Worm (Caenorhabditis elegans): ENCODE data around the gene mltn-13.

DNA sequence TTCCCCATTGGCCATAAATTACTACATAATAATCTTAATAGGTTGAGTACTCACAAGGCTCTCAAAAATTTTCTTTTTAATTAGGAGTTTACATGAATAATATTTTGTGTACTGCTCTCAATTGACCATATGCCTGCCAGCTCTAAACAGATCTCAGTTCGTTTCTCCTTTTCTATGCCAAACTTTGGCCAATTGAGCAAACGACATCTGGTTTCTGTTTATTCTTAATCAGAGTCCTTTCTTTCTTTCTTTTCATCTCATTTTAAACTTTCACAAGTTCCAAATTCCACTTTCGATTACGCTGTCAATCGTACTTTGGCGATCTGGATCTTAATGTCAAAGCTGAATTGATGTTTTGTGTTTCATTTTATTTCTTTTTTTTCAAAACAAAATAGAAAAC is 16.2 kb upstream of the mltn-13 start:
- TF ChIP-seq aly-2 (tag; optimal IDR thresholded peaks at IDR 0.05) (no peak), nhr-23 (tag; optimal IDR thresholded peaks at IDR 0.05) (no peak), mdl-1 (tag; optimal IDR thresholded peaks at IDR 0.05) (no peak)

All from whole organism, L2 larva.